Fruit fly (Drosophila melanogaster) S2 (cell line): Measurements from ENCODE around the gene Nelf-A.

Source experiments
- CG8478 ChIP-seq: fragments of >200 bp; optimal IDR thresholded peaks from 2 replicates; lab custom pipeline; 2018
- CTCF ChIP-seq, 2 experiments: fragments of >200 bp; optimal IDR thresholded peaks; 2 replicates each; lab custom pipeline; 2018

DNA sequence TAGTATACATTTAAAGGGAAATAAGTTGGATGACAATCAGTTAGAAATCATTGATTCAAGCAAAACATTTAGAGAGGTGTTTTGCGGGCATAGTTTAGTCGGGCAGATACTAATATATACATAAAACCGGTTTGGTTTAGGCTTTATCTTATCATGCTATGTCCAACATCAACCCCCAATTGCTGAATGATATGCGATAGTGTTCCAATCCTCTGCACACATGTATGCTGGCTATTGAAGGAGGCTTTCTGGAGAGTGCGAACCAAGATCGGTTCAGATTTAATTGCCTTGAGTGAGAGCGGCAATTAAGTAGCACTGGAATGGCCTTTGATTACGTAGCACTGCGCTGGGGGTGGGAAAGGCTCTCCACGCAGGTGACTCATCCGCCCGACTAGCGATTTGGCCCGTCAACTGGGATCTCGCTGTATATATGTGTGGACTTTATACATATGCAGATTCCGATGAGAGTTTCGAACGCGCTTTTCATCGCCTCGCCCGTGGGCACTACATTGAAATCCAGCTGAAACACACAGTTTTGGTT lies 44.5 kb downstream of the Nelf-A start:
- TF ChIP-seq CG8478 (no peak), CTCF (optimal IDR thresholded peaks at IDR 0.05; lab: Kevin White, UChicago) (no peak)
